Worm (Caenorhabditis elegans) whole organism, L4/young adult: ENCODE measurements around the gene chhy-1.

Source experiments
- W03F9.2 ChIP-seq: fragments of 150-350 bp; optimal IDR thresholded peaks from 2 replicates; lab custom pipeline; 2014; ENCODE audit warnings: missing biosample characterization, missing genetic modification characterization
- dao-5 ChIP-seq: sonication (generic microtip); optimal IDR thresholded peaks from 2 replicates; lab custom pipeline; 2016; ENCODE audit warnings: missing genotype, missing genetic modification characterization, moderate library complexity, missing compliant biosample characterization
- him-1 ChIP-seq: sonication (generic microtip); optimal IDR thresholded peaks from 2 replicates; lab custom pipeline; 2016; ENCODE audit warnings: missing genotype, missing genetic modification reagents, missing genetic modification characterization, missing compliant biosample characterization

ce11 chrII:8585921-8586320, 31.5 kb downstream of the chhy-1 start:
- TF ChIP-seq him-1 (tag; lab: Kevin White, UChicago) (no peak), dao-5 (no peak), W03F9.2 (tag; lab: Kevin White, UChicago) (no peak)
